Fruit fly (Drosophila melanogaster) whole organism, embryonic: Measurements from ENCODE around the gene CG46439.

Experiments
- Blimp-1 ChIP-seq: fragments of 200-800 bp; sonication (Bioruptor generic); optimal IDR thresholded peaks from 3 replicates; lab custom pipeline; 2018; ENCODE audit warnings: missing biosample characterization, missing genetic modification characterization, mild to moderate bottlenecking, moderate library complexity, missing genetic modification reagents
- CG11398 ChIP-seq: fragments of 200-800 bp; sonication (Bioruptor generic); optimal IDR thresholded peaks from 2 replicates; lab custom pipeline; 2016; ENCODE audit warnings: missing biosample characterization, missing genetic modification characterization
- CG12299 ChIP-seq: fragments of 200-800 bp; sonication (Bioruptor generic); optimal IDR thresholded peaks from 2 replicates; lab custom pipeline; 2018; ENCODE audit warnings: missing biosample characterization, mild to moderate bottlenecking, missing genetic modification characterization
- CG12769 ChIP-seq: fragments of 200-800 bp; sonication (Bioruptor generic); optimal IDR thresholded peaks from 2 replicates; lab custom pipeline; 2019; ENCODE audit warnings: missing biosample characterization, mild to moderate bottlenecking, missing genetic modification characterization, moderate library complexity
- CG13894 ChIP-seq: fragments of 200-800 bp; sonication (Bioruptor generic); optimal IDR thresholded peaks from 3 replicates; lab custom pipeline; 2018; ENCODE audit warnings: missing biosample characterization, mild to moderate bottlenecking, missing genetic modification characterization, moderate library complexity
- CG14441 ChIP-seq: fragments of 200-800 bp; sonication (Bioruptor generic); IDR thresholded peaks from 2 replicates; pipeline ENCODE4 v1.3.6; 2022; ENCODE audit warnings: missing biosample characterization, missing genetic modification characterization
- CG15073 ChIP-seq: fragments of 200-800 bp; sonication (Bioruptor generic); optimal IDR thresholded peaks from 2 replicates; lab custom pipeline; 2016; ENCODE audit warnings: missing biosample characterization, missing genetic modification characterization
- CG15479 ChIP-seq: fragments of 200-800 bp; sonication (Bioruptor generic); optimal IDR thresholded peaks from 3 replicates; lab custom pipeline; 2019; ENCODE audit warnings: missing biosample characterization, mild to moderate bottlenecking, missing genetic modification characterization, moderate library complexity
- CG1647 ChIP-seq: fragments of 200-800 bp; sonication (Bioruptor generic); optimal IDR thresholded peaks from 3 replicates; lab custom pipeline; 2016; ENCODE audit warnings: missing biosample characterization, missing genetic modification characterization
- CG16779 ChIP-seq: fragments of 200-800 bp; sonication (Bioruptor generic); IDR thresholded peaks from 2 replicates; pipeline ENCODE4 v1.3.6; 2022; ENCODE audit warnings: missing biosample characterization, missing genetic modification characterization
- CG16863 ChIP-seq: fragments of 200-800 bp; sonication (Bioruptor generic); optimal IDR thresholded peaks from 3 replicates; lab custom pipeline; 2016; ENCODE audit warnings: missing biosample characterization, missing genetic modification characterization
- CG17912 ChIP-seq: fragments of 200-800 bp; sonication (Bioruptor generic); optimal IDR thresholded peaks from 2 replicates; lab custom pipeline; 2018; ENCODE audit warnings: missing biosample characterization, mild to moderate bottlenecking, missing genetic modification characterization
- CG2875 ChIP-seq: fragments of 200-800 bp; sonication (Bioruptor generic); optimal IDR thresholded peaks from 2 replicates; lab custom pipeline; 2017; ENCODE audit warnings: missing biosample characterization, mild to moderate bottlenecking, missing genetic modification characterization, missing genetic modification reagents
- CG34224 ChIP-seq: fragments of 200-800 bp; sonication (Bioruptor generic); IDR thresholded peaks from 3 replicates; pipeline ENCODE4 v1.3.6; 2022; ENCODE audit warnings: missing biosample characterization, missing genetic modification characterization; ENCODE audit not compliant: partially characterized antibody
- CG3838 ChIP-seq: fragments of 200-800 bp; sonication (Bioruptor generic); optimal IDR thresholded peaks from 3 replicates; lab custom pipeline; 2016; ENCODE audit warnings: missing biosample characterization, missing genetic modification characterization
- CG6689 ChIP-seq: fragments of 200-800 bp; sonication (Bioruptor generic); IDR thresholded peaks from 2 replicates; pipeline ENCODE4 v1.3.6; 2022; ENCODE audit warnings: missing biosample characterization, missing genetic modification characterization
- CG7271 ChIP-seq: fragments of 200-800 bp; sonication (Bioruptor generic); optimal IDR thresholded peaks from 2 replicates; lab custom pipeline; 2018; ENCODE audit warnings: missing biosample characterization, mild to moderate bottlenecking, missing genetic modification characterization, moderate library complexity
- CG7556 ChIP-seq: fragments of 200-800 bp; sonication (Bioruptor generic); optimal IDR thresholded peaks from 2 replicates; lab custom pipeline; 2017; ENCODE audit warnings: missing biosample characterization, mild to moderate bottlenecking, missing genetic modification characterization
- CG7987 ChIP-seq: fragments of 200-800 bp; sonication (Bioruptor generic); optimal IDR thresholded peaks from 2 replicates; lab custom pipeline; 2018; ENCODE audit warnings: missing biosample characterization, mild to moderate bottlenecking, missing genetic modification characterization, moderate library complexity
- CkIIα-i1 ChIP-seq: fragments of 200-800 bp; sonication (Bioruptor generic); IDR thresholded peaks from 2 replicates; pipeline ENCODE4 v1.3.6; 2022; ENCODE audit warnings: missing biosample characterization, missing genetic modification characterization
- Jarid2 ChIP-seq: fragments of 200-800 bp; sonication (Bioruptor generic); optimal IDR thresholded peaks from 3 replicates; lab custom pipeline; 2017; ENCODE audit warnings: mild to moderate bottlenecking, missing biosample characterization, missing genetic modification reagents, missing genetic modification characterization
- Mad ChIP-seq: fragments of 200-800 bp; sonication (Bioruptor generic); optimal IDR thresholded peaks from 2 replicates; lab custom pipeline; 2016; ENCODE audit warnings: missing biosample characterization, missing genetic modification characterization
- Max ChIP-seq: fragments of 200-800 bp; sonication (Bioruptor generic); optimal IDR thresholded peaks from 2 replicates; lab custom pipeline; 2016; ENCODE audit warnings: missing biosample characterization, mild to moderate bottlenecking, missing genetic modification characterization
- Med ChIP-seq: fragments of 200-800 bp; sonication (Bioruptor generic); peaks from one replicate; lab custom pipeline; 2016; ENCODE audit warnings: missing biosample characterization, missing genetic modification characterization, mild to moderate bottlenecking, inconsistent platforms, moderate library complexity
- NK7.1 ChIP-seq: fragments of 200-800 bp; sonication (Bioruptor generic); optimal IDR thresholded peaks from 3 replicates; lab custom pipeline; 2016; ENCODE audit warnings: missing biosample characterization, missing genetic modification characterization
- Nf-YA ChIP-seq: fragments of 200-800 bp; sonication (Bioruptor generic); IDR thresholded peaks from 2 replicates; pipeline ENCODE4 v1.3.6; 2022; ENCODE audit warnings: missing biosample characterization, missing genetic modification characterization
- Pdp1 ChIP-seq, 2 experiments: fragments of 200-800 bp; sonication (Bioruptor generic); optimal IDR thresholded peaks; 3 replicates each; lab custom pipeline; 2016; ENCODE audit warnings: missing biosample characterization in 2 of 2, missing genetic modification characterization in 2 of 2, mild to moderate bottlenecking in 1 of 2, moderate library complexity in 1 of 2
- Ravus ChIP-seq: fragments of 200-800 bp; sonication (Bioruptor generic); IDR thresholded peaks from 2 replicates; pipeline ENCODE4 v1.3.6; 2022; ENCODE audit warnings: missing biosample characterization, missing genetic modification characterization
- Spps ChIP-seq: fragments of 200-800 bp; sonication (Bioruptor generic); optimal IDR thresholded peaks from 2 replicates; lab custom pipeline; 2018; ENCODE audit warnings: missing biosample characterization, mild to moderate bottlenecking, missing genetic modification characterization
- Sry-β ChIP-seq: fragments of 200-800 bp; sonication (Bioruptor generic); optimal IDR thresholded peaks from 2 replicates; lab custom pipeline; 2018; ENCODE audit warnings: missing biosample characterization, mild to moderate bottlenecking, missing genetic modification characterization, moderate library complexity
- Trl ChIP-seq, 3 experiments: fragments of >200 bp in 2 of 3; fragments of 200-800 bp in 1 of 3; sonication (Bioruptor generic) in 1 of 3; optimal IDR thresholded peaks; 2 replicates in 1 of 3; 3 replicates in 2 of 3; lab custom pipeline; 2016 to 2017; ENCODE audit warnings: missing biosample characterization in 1 of 3, missing genetic modification characterization in 1 of 3
- al ChIP-seq: fragments of 200-800 bp; sonication (Bioruptor generic); IDR thresholded peaks from 2 replicates; pipeline ENCODE4 v1.3.6; 2022; ENCODE audit warnings: missing biosample characterization, missing genetic modification characterization
- bsh ChIP-seq, 2 experiments: fragments of 200-800 bp; sonication (Bioruptor generic); optimal IDR thresholded peaks; 2 replicates each; lab custom pipeline; 2017 to 2018; ENCODE audit warnings: mild to moderate bottlenecking in 2 of 2, missing biosample characterization in 2 of 2, missing genetic modification characterization in 2 of 2, moderate library complexity in 1 of 2
- crol ChIP-seq: fragments of 200-800 bp; sonication (Bioruptor generic); IDR thresholded peaks from 2 replicates; pipeline ENCODE4 v1.3.6; 2022; ENCODE audit warnings: missing biosample characterization, missing genetic modification characterization
- ftz-f1 ChIP-seq: fragments of 200-800 bp; sonication (Bioruptor generic); optimal IDR thresholded peaks from 2 replicates; lab custom pipeline; 2016; ENCODE audit warnings: missing biosample characterization, missing genetic modification characterization
- gem ChIP-seq: fragments of 200-800 bp; sonication (Bioruptor generic); optimal IDR thresholded peaks from 2 replicates; lab custom pipeline; 2019; ENCODE audit warnings: missing biosample characterization, mild to moderate bottlenecking, missing genetic modification characterization, moderate library complexity
- inv ChIP-seq: fragments of 200-800 bp; sonication (Bioruptor generic); IDR thresholded peaks from 2 replicates; pipeline ENCODE4 v1.3.6; 2022; ENCODE audit warnings: missing biosample characterization, missing genetic modification characterization; ENCODE audit not compliant: partially characterized antibody
- kah ChIP-seq: fragments of 200-800 bp; sonication (Bioruptor generic); optimal IDR thresholded peaks from 2 replicates; lab custom pipeline; 2018; ENCODE audit warnings: missing biosample characterization, mild to moderate bottlenecking, missing genetic modification characterization
- kni ChIP-seq: fragments of 200-800 bp; sonication (Bioruptor generic); optimal IDR thresholded peaks from 3 replicates; lab custom pipeline; 2017; ENCODE audit warnings: mild to moderate bottlenecking, missing biosample characterization, missing genetic modification reagents, missing genetic modification characterization
- lab ChIP-seq: fragments of 200-800 bp; sonication (Bioruptor generic); optimal IDR thresholded peaks from 3 replicates; lab custom pipeline; 2017; ENCODE audit warnings: missing biosample characterization, missing genetic modification characterization, mild to moderate bottlenecking, moderate library complexity, missing genetic modification reagents
- lmd ChIP-seq: fragments of 200-800 bp; sonication (Bioruptor generic); IDR thresholded peaks from 2 replicates; pipeline ENCODE4 v1.3.6; 2022; ENCODE audit warnings: missing biosample characterization, missing genetic modification characterization
- luna ChIP-seq: fragments of 200-800 bp; sonication (Bioruptor generic); optimal IDR thresholded peaks from 2 replicates; lab custom pipeline; 2016; ENCODE audit warnings: missing biosample characterization, missing genetic modification characterization
- pb ChIP-seq: fragments of 200-800 bp; sonication (Bioruptor generic); optimal IDR thresholded peaks from 3 replicates; lab custom pipeline; 2016; ENCODE audit warnings: missing biosample characterization, missing genetic modification characterization
- pros ChIP-seq: fragments of 200-800 bp; sonication (Bioruptor generic); optimal IDR thresholded peaks from 3 replicates; lab custom pipeline; 2019; ENCODE audit warnings: missing biosample characterization, mild to moderate bottlenecking, missing genetic modification characterization, moderate library complexity
- sc ChIP-seq, 3 experiments: fragments of >200 bp in 2 of 3; fragments of 200-800 bp in 1 of 3; sonication (Bioruptor generic) in 1 of 3; optimal IDR thresholded peaks; 2 replicates in 2 of 3; 3 replicates in 1 of 3; lab custom pipeline; 2017; ENCODE audit warnings: mild to moderate bottlenecking in 1 of 3, missing biosample characterization in 1 of 3, missing genetic modification characterization in 1 of 3, missing genetic modification reagents in 1 of 3
- sna ChIP-seq: fragments of 200-800 bp; sonication (Bioruptor generic); IDR thresholded peaks from 2 replicates; pipeline ENCODE4 v1.3.6; 2022; ENCODE audit warnings: missing biosample characterization, missing genetic modification characterization; ENCODE audit not compliant: partially characterized antibody
- tgo ChIP-seq: fragments of 200-800 bp; sonication (Bioruptor generic); IDR thresholded peaks from 3 replicates; pipeline ENCODE4 v1.3.6; 2022; ENCODE audit warnings: missing biosample characterization, missing genetic modification characterization
- z ChIP-seq: fragments of 200-800 bp; sonication (Bioruptor generic); IDR thresholded peaks from 3 replicates; pipeline ENCODE4 v1.3.6; 2022; ENCODE audit warnings: missing biosample characterization, missing genetic modification characterization
- zen2 ChIP-seq: fragments of 200-800 bp; sonication (Bioruptor generic); IDR thresholded peaks from 3 replicates; pipeline ENCODE4 v1.3.6; 2022; ENCODE audit warnings: missing biosample characterization, missing genetic modification characterization; ENCODE audit not compliant: partially characterized antibody
- zf30C ChIP-seq: fragments of 200-800 bp; sonication (Bioruptor generic); optimal IDR thresholded peaks from 3 replicates; lab custom pipeline; 2018; ENCODE audit warnings: missing biosample characterization, mild to moderate bottlenecking, missing genetic modification characterization

The CG46439 gene

dm6 chr3L:11049414-11049813 is 46.6 kb downstream of the CG46439 start (continued):
- peak; percentile 75 for TF ChIP-seq CG7987 (GFP tag; lab: Kevin White, UChicago)
- no peak for TF ChIP-seq crol (GFP tag; lab: Robert Waterston, UW)
- TF ChIP-seq CG7271 (tag; lab: Kevin White, UChicago), result no peak
- no peak for TF ChIP-seq pros (GFP tag; lab: Kevin White, UChicago)
- no peak for TF ChIP-seq CkIIα-i1 (GFP tag; lab: Robert Waterston, UW)
- TF ChIP-seq CG17912 (GFP tag; lab: Kevin White, UChicago), result peak; percentile 18
- TF ChIP-seq Blimp-1 (GFP tag; lab: Kevin White, UChicago), result no peak
- TF ChIP-seq bsh (GFP tag; optimal IDR thresholded peaks at IDR 0.05; lab: Kevin White, UChicago), result no peak
- no peak for TF ChIP-seq Max (GFP tag; lab: Kevin White, UChicago)
- TF ChIP-seq ftz-f1 (GFP tag; lab: Kevin White, UChicago), result no peak
- TF ChIP-seq Jarid2 (GFP tag; lab: Kevin White, UChicago), result peak; percentile 21
- no peak for TF ChIP-seq kni (GFP tag; lab: Kevin White, UChicago)
- TF ChIP-seq sna, result no peak
- TF ChIP-seq luna, result peak; percentile 3
- TF ChIP-seq al (GFP tag; lab: Robert Waterston, UW), result no peak
- no peak for TF ChIP-seq pb
- no peak for TF ChIP-seq CG3838 (GFP tag; lab: Kevin White, UChicago)
- no peak for TF ChIP-seq lmd (GFP tag; lab: Robert Waterston, UW)
- no peak for TF ChIP-seq CG15479 (GFP tag; lab: Kevin White, UChicago)
- peak; percentile 54 for TF ChIP-seq CG13894 (tag; lab: Kevin White, UChicago)
- TF ChIP-seq CG34224 (GFP tag; lab: Robert Waterston, UW), result no peak
- no peak for TF ChIP-seq Nf-YA (GFP tag; lab: Robert Waterston, UW)
- TF ChIP-seq CG6689, result no peak
- TF ChIP-seq Pdp1 (GFP tag; optimal IDR thresholded peaks at IDR 0.05; lab: Kevin White, UChicago), result peak in 1 of 2 experiments; percentile 58
- TF ChIP-seq gem, result no peak
- TF ChIP-seq CG12769 (tag; lab: Kevin White, UChicago), result peak; percentile 54
- TF ChIP-seq CG7556 (GFP tag; lab: Kevin White, UChicago), result no peak
- TF ChIP-seq sc (optimal IDR thresholded peaks at IDR 0.05; lab: Kevin White, UChicago), result no peak
- no peak for TF ChIP-seq sc (GFP tag; optimal IDR thresholded peaks at IDR 0.05; lab: Kevin White, UChicago)
- no peak for TF ChIP-seq inv (GFP tag; lab: Robert Waterston, UW)
- no peak for TF ChIP-seq Mad (GFP tag; lab: Kevin White, UChicago)
- no peak for TF ChIP-seq z (GFP tag; lab: Robert Waterston, UW)
- TF ChIP-seq CG2875 (GFP tag; lab: Kevin White, UChicago), result no peak
- no peak for TF ChIP-seq zen2
- TF ChIP-seq CG16779 (GFP tag; lab: Robert Waterston, UW), result peak; percentile 59; the same call in 1 of the 2 replicates
- no peak for TF ChIP-seq Spps
- no peak for TF ChIP-seq CG11398 (GFP tag; lab: Kevin White, UChicago)
- TF ChIP-seq kah (GFP tag; lab: Kevin White, UChicago), result no peak
- no peak for TF ChIP-seq CG16863 (GFP tag; lab: Kevin White, UChicago)
- TF ChIP-seq CG1647 (GFP tag; lab: Kevin White, UChicago), result no peak
- no peak for TF ChIP-seq Sry-β (GFP tag; lab: Kevin White, UChicago)
- peak; percentile 87 for TF ChIP-seq lab (GFP tag; lab: Kevin White, UChicago)
- TF ChIP-seq Ravus, result no peak
- TF ChIP-seq CG14441 (GFP tag; lab: Robert Waterston, UW), result no peak
- TF ChIP-seq CG12299 (tag; lab: Kevin White, UChicago), result no peak
- no peak for TF ChIP-seq tgo (GFP tag; lab: Robert Waterston, UW)
- no peak for TF ChIP-seq NK7.1
- TF ChIP-seq Trl (optimal IDR thresholded peaks at IDR 0.05; lab: Kevin White, UChicago), result no peak
- no peak for TF ChIP-seq Trl (GFP tag; optimal IDR thresholded peaks at IDR 0.05; lab: Kevin White, UChicago)
- TF ChIP-seq Med (GFP tag; lab: Kevin White, UChicago), result peak; percentile 42
- no peak for TF ChIP-seq zf30C
- no peak for TF ChIP-seq CG15073 (GFP tag; lab: Kevin White, UChicago)
